Worm (Caenorhabditis elegans) whole organism, L3 larva: Measurements from ENCODE around the gene col-104.

Experiments used
- ZK546.5 ChIP-seq: sonication (generic microtip); optimal IDR thresholded peaks from 2 replicates; lab custom pipeline; 2017; ENCODE audit warnings: missing biosample characterization, missing genetic modification characterization
- aly-2 ChIP-seq: fragments of 150-350 bp; optimal IDR thresholded peaks from 2 replicates; lab custom pipeline; 2014; ENCODE audit warnings: missing biosample characterization, missing genetic modification characterization
- lin-39 ChIP-seq: fragments of 150-350 bp; optimal IDR thresholded peaks from 2 replicates; lab custom pipeline; 2018; ENCODE audit warnings: missing biosample characterization, missing genetic modification reagents, missing genetic modification characterization
- nhr-25 ChIP-seq: sonication (generic microtip); optimal IDR thresholded peaks from 2 replicates; lab custom pipeline; 2017; ENCODE audit warnings: missing biosample characterization, missing genetic modification characterization
- nhr-76 ChIP-seq: fragments of 150-350 bp; sonication (generic microtip); optimal IDR thresholded peaks from 5 replicates; lab custom pipeline; 2014; ENCODE audit warnings: missing biosample characterization, missing genetic modification characterization
- pqm-1 ChIP-seq: fragments of 150-350 bp; optimal IDR thresholded peaks from 2 replicates; lab custom pipeline; 2017; ENCODE audit warnings: missing biosample characterization, missing genetic modification characterization, inconsistent platforms
- unc-62 ChIP-seq: fragments of 150-350 bp; sonication (generic microtip); optimal IDR thresholded peaks from 4 replicates; lab custom pipeline; 2014; ENCODE audit warnings: missing biosample characterization, missing genetic modification reagents, missing genetic modification characterization

- TF ChIP-seq aly-2 (tag; lab: Kevin White, UChicago), result no peak
- peak; percentile 43 for TF ChIP-seq pqm-1 (tag; lab: Kevin White, UChicago)
- no peak for TF ChIP-seq unc-62 (GFP tag; lab: Kevin White, UChicago)
- TF ChIP-seq ZK546.5 (tag; lab: Kevin White, UChicago), result no peak
- no peak for TF ChIP-seq nhr-76 (tag; lab: Kevin White, UChicago)
- no peak for TF ChIP-seq lin-39 (tag; lab: Kevin White, UChicago)
- no peak for TF ChIP-seq nhr-25 (tag; lab: Kevin White, UChicago)
Observed at ce11 chrIV:1403960-1404359, 48.9 kb upstream of the col-104 start.
